Worm (Caenorhabditis elegans) whole organism, mixed stage, embryonic: Measurements from ENCODE around the gene F28A10.7.

ENCODE experiments used
- M03D4.4 ChIP-seq: sonication (generic microtip); optimal IDR thresholded peaks from 2 replicates; lab custom pipeline; 2017; ENCODE audit warnings: mild to moderate bottlenecking, missing genetic modification characterization, missing compliant biosample characterization
- mls-2 ChIP-seq: sonication (generic microtip); optimal IDR thresholded peaks from 2 replicates; lab custom pipeline; 2016; ENCODE audit warnings: mild to moderate bottlenecking, missing genetic modification characterization, moderate library complexity, missing compliant biosample characterization
- sptf-1 ChIP-seq: sonication (generic microtip); optimal IDR thresholded peaks from 2 replicates; lab custom pipeline; 2017; ENCODE audit warnings: mild to moderate bottlenecking, missing genetic modification characterization, moderate library complexity, missing compliant biosample characterization

ce11 chrII:888024-888423 lies 42.5 kb upstream of the F28A10.7 start, which contains the start of gene T07D3.4:
- no peak for TF ChIP-seq M03D4.4 (tag; lab: Kevin White, UChicago)
- TF ChIP-seq mls-2 (tag; lab: Kevin White, UChicago), result no peak
- no peak for TF ChIP-seq sptf-1 (tag; lab: Kevin White, UChicago)
